Worm (Caenorhabditis elegans): ENCODE data around the gene C27C12.3.

C27C12.3 gene

DNA sequence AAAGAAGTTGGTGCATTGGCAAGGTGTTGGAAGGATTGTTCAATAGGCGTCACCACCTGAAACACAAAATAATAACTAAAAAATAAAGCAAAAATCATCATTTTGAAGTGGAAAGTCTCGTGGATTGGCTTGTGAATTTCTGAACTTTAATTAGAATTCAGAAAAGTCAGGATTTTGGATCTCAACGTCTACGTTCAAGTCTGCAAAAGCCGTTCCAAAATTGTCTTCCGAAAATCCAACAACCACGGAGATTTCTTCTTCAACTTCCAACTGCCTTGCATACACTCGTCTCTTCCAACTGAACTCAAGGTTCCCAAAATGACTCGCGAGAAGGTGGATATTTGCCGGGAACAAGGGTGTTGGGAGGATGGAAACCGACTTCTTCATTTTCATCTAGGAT lies at the start of gene C27C12.3:
Gene C27C12.3 (minus strand): TSS at position 101 of the 400 bp plus-strand sequence.
- TF ChIP-seq ceh-82 (tag; optimal IDR thresholded peaks at IDR 0.05) (no peak), nhr-77 (tag; optimal IDR thresholded peaks at IDR 0.05) (no peak), nhr-28 (tag; optimal IDR thresholded peaks at IDR 0.05) (no peak), R02D3.7 (tag; optimal IDR thresholded peaks at IDR 0.05) (no peak), aha-1 (tag) (no peak), ceh-32 (tag; optimal IDR thresholded peaks at IDR 0.05; ENCODE audit: poor library complexity) (no peak), Y5F2A.4 (GFP tag; optimal IDR thresholded peaks at IDR 0.05) (no peak), mes-2 (tag; optimal IDR thresholded peaks at IDR 0.05; ENCODE audit: poor library complexity, severe bottlenecking) (no peak), hmg-1.1 (GFP tag; IDR thresholded peaks at IDR 0.05) (no peak), jun-1 (tag; optimal IDR thresholded peaks at IDR 0.05) (no peak), hif-1 (tag; optimal IDR thresholded peaks at IDR 0.05) (no peak)

DNA sequence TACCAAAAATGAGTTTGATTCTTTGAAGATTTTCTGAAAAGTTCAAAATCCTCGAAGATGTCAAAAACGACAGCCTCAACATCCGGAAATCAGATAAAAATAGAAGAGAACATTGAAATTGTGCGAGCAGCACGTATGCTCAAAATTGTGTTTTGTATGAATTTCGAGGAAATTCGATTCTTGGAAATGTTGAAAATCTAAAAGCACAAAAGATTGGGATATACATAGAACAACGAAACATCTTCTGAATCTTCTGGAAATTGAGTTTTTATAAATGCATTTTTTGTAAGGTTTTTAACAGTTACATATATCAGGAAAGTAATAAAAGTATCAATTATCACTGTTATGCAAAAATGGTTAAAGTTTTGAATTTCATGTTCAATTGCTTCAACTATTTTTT lies 45.0 kb upstream of the C27C12.3 start:
- TF ChIP-seq mdl-1 (tag; optimal IDR thresholded peaks at IDR 0.05) (no peak), fkh-10 (GFP tag; optimal IDR thresholded peaks at IDR 0.05) (peak; percentile 33), lin-13 (GFP tag; optimal IDR thresholded peaks at IDR 0.05) (no peak), ceh-28 (tag; optimal IDR thresholded peaks at IDR 0.05) (no peak), madf-5 (GFP tag; IDR thresholded peaks at IDR 0.05) (no peak), pha-4 (GFP tag; IDR thresholded peaks at IDR 0.05) (no peak), pha-4 (tag; optimal IDR thresholded peaks at IDR 0.05) (no peak), unc-62 (GFP tag; optimal IDR thresholded peaks at IDR 0.05 in 1 of 2) (peak in 1 of 2 experiments; percentile 67), unc-62 (tag; optimal IDR thresholded peaks at IDR 0.05) (no peak), daf-12 (tag; optimal IDR thresholded peaks at IDR 0.05) (no peak), zag-1 (tag; optimal IDR thresholded peaks at IDR 0.05) (no peak), ztf-7 (tag; optimal IDR thresholded peaks at IDR 0.05) (no peak), lir-3 (tag; optimal IDR thresholded peaks at IDR 0.05) (no peak), Y48G9A.11 (GFP tag; IDR thresholded peaks at IDR 0.05) (no peak), set-16 (GFP tag; IDR thresholded peaks at IDR 0.05) (no peak), nhr-6 (tag; optimal IDR thresholded peaks at IDR 0.05) (no peak)

DNA sequence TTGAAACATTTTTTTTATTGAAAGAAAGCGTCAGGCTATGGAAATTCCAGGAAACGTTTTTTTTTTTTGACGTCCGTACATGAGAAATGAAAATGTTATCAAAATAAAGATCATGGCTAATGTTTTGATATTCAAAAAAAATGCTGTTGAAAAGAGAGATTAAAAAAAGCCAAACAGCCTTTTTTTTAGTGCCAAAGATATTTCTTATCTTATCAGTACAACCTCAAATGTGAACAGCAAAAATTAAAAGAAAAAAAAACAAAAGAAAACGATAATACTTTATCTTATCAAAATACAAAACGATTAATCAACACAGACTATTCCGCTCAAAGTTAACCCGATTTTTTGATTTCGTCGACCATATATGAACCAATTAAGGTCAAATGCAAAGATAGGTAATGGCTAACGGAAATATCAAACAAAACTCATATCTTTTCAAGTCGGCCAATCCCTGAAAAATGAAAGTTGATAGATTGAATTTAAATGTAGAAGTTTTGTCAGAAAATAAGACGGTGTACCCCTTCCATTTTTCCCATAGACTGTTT lies 41.7 kb upstream of the C27C12.3 start:
- no peak for TF ChIP-seq nhr-76 (tag; optimal IDR thresholded peaks at IDR 0.05)
- peak; percentile 26 for TF ChIP-seq nhr-28 (tag; optimal IDR thresholded peaks at IDR 0.05)
- peak in 1 of 2 experiments; percentile 54 for TF ChIP-seq unc-62 (GFP tag; optimal IDR thresholded peaks at IDR 0.05 in 1 of 2)
- no peak for TF ChIP-seq unc-62 (tag; optimal IDR thresholded peaks at IDR 0.05)

DNA sequence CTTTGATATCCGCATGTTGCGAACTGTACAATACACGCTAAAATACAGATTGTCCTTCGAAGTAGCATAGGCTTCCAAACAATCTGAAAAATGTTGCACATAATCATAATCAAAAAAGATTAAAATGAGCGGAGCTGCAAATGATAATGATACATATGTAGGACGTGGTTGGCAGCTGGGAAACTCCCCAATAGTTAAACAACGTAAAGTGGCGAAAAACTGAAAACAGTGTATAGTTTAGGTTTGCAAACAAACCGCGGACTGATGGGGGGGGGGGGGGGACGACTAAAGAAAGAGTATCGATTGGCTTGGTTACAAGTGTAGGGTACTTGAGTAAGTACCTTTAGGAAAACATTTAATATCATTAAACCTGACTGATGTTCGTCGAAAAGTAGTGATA lies 39.5 kb upstream of the C27C12.3 start, which contains the start of gene hex-5:
Gene hex-5 (minus strand): TSS at position 101 of the 400 bp plus-strand sequence.
- no peak for TF ChIP-seq Y48G9A.11 (GFP tag; IDR thresholded peaks at IDR 0.05)
- TF ChIP-seq zip-11 (GFP tag; IDR thresholded peaks at IDR 0.05): no peak
- TF ChIP-seq unc-62 (GFP tag; optimal IDR thresholded peaks at IDR 0.05 in 1 of 2): peak in 1 of 2 experiments; percentile 40
- TF ChIP-seq unc-62 (tag; optimal IDR thresholded peaks at IDR 0.05): no peak
- TF ChIP-seq nhr-11 (tag; optimal IDR thresholded peaks at IDR 0.05): no peak
- no peak for TF ChIP-seq nhr-76 (tag; optimal IDR thresholded peaks at IDR 0.05)
- peak; percentile 23 for TF ChIP-seq aha-1 (tag)
- TF ChIP-seq hlh-11 (tag; optimal IDR thresholded peaks at IDR 0.05): no peak
- no peak for TF ChIP-seq zfp-3 (GFP tag; conservative IDR thresholded peaks at IDR 0.05)
- TF ChIP-seq R02D3.7 (tag; optimal IDR thresholded peaks at IDR 0.05): no peak
- no peak for TF ChIP-seq ZK546.5 (tag; optimal IDR thresholded peaks at IDR 0.05)

DNA sequence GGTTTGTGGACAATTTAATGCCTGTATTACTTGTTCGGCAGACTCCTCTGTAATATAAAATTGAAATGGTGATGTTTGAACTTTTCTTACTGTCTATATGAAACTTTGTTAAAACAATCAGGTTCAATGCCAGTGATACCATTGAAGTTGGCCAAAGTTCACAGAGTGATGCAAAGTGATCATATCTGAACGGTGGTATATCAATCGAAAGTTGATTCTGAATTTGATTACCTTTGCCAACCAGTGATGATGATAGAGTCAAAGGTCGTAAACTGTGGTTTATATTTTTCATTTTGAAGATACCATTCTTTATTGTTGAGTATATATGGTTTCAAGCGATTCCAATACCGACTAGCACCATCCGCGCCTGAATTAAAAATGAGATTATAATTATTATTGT lies 37.8 kb upstream of the C27C12.3 start:
- TF ChIP-seq nhr-76 (tag; optimal IDR thresholded peaks at IDR 0.05): no peak
- peak in 1 of 2 experiments; percentile 56 for TF ChIP-seq unc-62 (GFP tag; optimal IDR thresholded peaks at IDR 0.05 in 1 of 2)
- no peak for TF ChIP-seq unc-62 (tag; optimal IDR thresholded peaks at IDR 0.05)

Measured in whole organism, L4 larva.